Worm (Caenorhabditis elegans) whole organism, L3 larva: ENCODE results near the gene fbxa-208.
A peak's percentile ranks its signal among the peaks of the same experiment; 100 is the strongest.

Experiments used
- R02D3.7 ChIP-seq: fragments of 150-350 bp; optimal IDR thresholded peaks from 2 replicates; lab custom pipeline; 2014; ENCODE audit warnings: missing biosample characterization, missing genetic modification characterization
- ZK546.5 ChIP-seq: sonication (generic microtip); optimal IDR thresholded peaks from 2 replicates; lab custom pipeline; 2017; ENCODE audit warnings: missing biosample characterization, missing genetic modification characterization
- aly-2 ChIP-seq: fragments of 150-350 bp; optimal IDR thresholded peaks from 2 replicates; lab custom pipeline; 2014; ENCODE audit warnings: missing biosample characterization, missing genetic modification characterization
- ceh-28 ChIP-seq: fragments of 150-350 bp; optimal IDR thresholded peaks from 2 replicates; lab custom pipeline; 2014; ENCODE audit warnings: missing biosample characterization, missing genetic modification reagents, missing genetic modification characterization
- ceh-82 ChIP-seq: fragments of 150-350 bp; optimal IDR thresholded peaks from 2 replicates; lab custom pipeline; 2014; ENCODE audit warnings: missing biosample characterization, missing genetic modification characterization
- egl-27 ChIP-seq: sonication (generic microtip); optimal IDR thresholded peaks from 4 replicates; lab custom pipeline; 2017; ENCODE audit warnings: missing biosample characterization, missing genetic modification reagents, missing genetic modification characterization
- egl-5 ChIP-seq: fragments of 150-350 bp; optimal IDR thresholded peaks from 2 replicates; lab custom pipeline; 2017; ENCODE audit warnings: missing biosample characterization, missing genetic modification reagents, missing genetic modification characterization, inconsistent platforms
- elt-1 ChIP-seq: fragments of 150-350 bp; optimal IDR thresholded peaks from 2 replicates; lab custom pipeline; 2014; ENCODE audit warnings: missing biosample characterization, missing genetic modification characterization
- elt-2 ChIP-seq: sonication (generic microtip); optimal IDR thresholded peaks from 2 replicates; lab custom pipeline; 2016; ENCODE audit warnings: missing genetic modification reagents, mild to moderate bottlenecking, missing genetic modification characterization, missing compliant biosample characterization
- elt-3 ChIP-seq, 3 experiments: fragments of 150-350 bp in 1 of 3; sonication (generic microtip) in 2 of 3; optimal IDR thresholded peaks; 2 replicates in 2 of 3; 4 replicates in 1 of 3; lab custom pipeline; 2014 to 2017; ENCODE audit warnings: missing biosample characterization in 3 of 3, missing genetic modification characterization in 3 of 3
- eor-1 ChIP-seq, 2 experiments: fragments of 150-350 bp; optimal IDR thresholded peaks; 2 replicates each; lab custom pipeline; 2014 to 2018; ENCODE audit warnings: missing biosample characterization in 2 of 2, missing genetic modification characterization in 2 of 2
- fkh-10 ChIP-seq: sonication (generic microtip); optimal IDR thresholded peaks from 2 replicates; lab custom pipeline; 2017; ENCODE audit warnings: missing biosample characterization, missing genetic modification reagents, missing genetic modification characterization
- fkh-2 ChIP-seq: fragments of 150-350 bp; optimal IDR thresholded peaks from 2 replicates; lab custom pipeline; 2014; ENCODE audit warnings: missing biosample characterization, missing genetic modification reagents, missing genetic modification characterization
- fos-1 ChIP-seq: fragments of 150-350 bp; optimal IDR thresholded peaks from 2 replicates; lab custom pipeline; 2014; ENCODE audit warnings: missing biosample characterization, missing genetic modification characterization
- hmg-11 ChIP-seq: sonication (generic microtip); optimal IDR thresholded peaks from 2 replicates; lab custom pipeline; 2016; ENCODE audit warnings: missing genetic modification characterization, missing compliant biosample characterization
- jun-1 ChIP-seq: fragments of 150-350 bp; optimal IDR thresholded peaks from 2 replicates; lab custom pipeline; 2014; ENCODE audit warnings: missing biosample characterization, missing genetic modification reagents, missing genetic modification characterization
- lin-15B ChIP-seq: fragments of 150-350 bp; optimal IDR thresholded peaks from 2 replicates; lab custom pipeline; 2014; ENCODE audit warnings: missing biosample characterization, missing genetic modification characterization
- lsy-12 ChIP-seq: sonication (generic microtip); optimal IDR thresholded peaks from 2 replicates; lab custom pipeline; 2016; ENCODE audit warnings: mild to moderate bottlenecking, missing genetic modification characterization, missing compliant biosample characterization
- mdl-1 ChIP-seq: fragments of 150-350 bp; optimal IDR thresholded peaks from 2 replicates; lab custom pipeline; 2014; ENCODE audit warnings: missing biosample characterization, missing genetic modification characterization
- mml-1 ChIP-seq: fragments of 150-350 bp; sonication (generic microtip); optimal IDR thresholded peaks from 3 replicates; lab custom pipeline; 2014; ENCODE audit warnings: missing biosample characterization, missing genetic modification characterization
- nfya-1 ChIP-seq: sonication (generic microtip); optimal IDR thresholded peaks from 2 replicates; lab custom pipeline; 2017; ENCODE audit warnings: missing genetic modification characterization, mild to moderate bottlenecking, missing compliant biosample characterization, antibody characterized with exemption, moderate library complexity; ENCODE audit not compliant: insufficient read depth
- nhr-11 ChIP-seq: fragments of 150-350 bp; optimal IDR thresholded peaks from 2 replicates; lab custom pipeline; 2014; ENCODE audit warnings: missing biosample characterization, missing genetic modification characterization
- nhr-12 ChIP-seq: fragments of 150-350 bp; optimal IDR thresholded peaks from 2 replicates; lab custom pipeline; 2014; ENCODE audit warnings: missing biosample characterization, missing genetic modification characterization
- nhr-23 ChIP-seq: fragments of 150-350 bp; optimal IDR thresholded peaks from 2 replicates; lab custom pipeline; 2014; ENCODE audit warnings: missing biosample characterization, missing genetic modification reagents, missing genetic modification characterization
- nhr-237 ChIP-seq: fragments of 150-350 bp; optimal IDR thresholded peaks from 2 replicates; lab custom pipeline; 2014; ENCODE audit warnings: missing biosample characterization, missing genetic modification characterization
- nhr-25 ChIP-seq: sonication (generic microtip); optimal IDR thresholded peaks from 2 replicates; lab custom pipeline; 2017; ENCODE audit warnings: missing biosample characterization, missing genetic modification characterization
- nhr-67 ChIP-seq: fragments of 150-350 bp; optimal IDR thresholded peaks from 2 replicates; lab custom pipeline; 2014; ENCODE audit warnings: missing biosample characterization, missing genetic modification characterization
- nhr-76 ChIP-seq: fragments of 150-350 bp; sonication (generic microtip); optimal IDR thresholded peaks from 5 replicates; lab custom pipeline; 2014; ENCODE audit warnings: missing biosample characterization, missing genetic modification characterization
- nhr-77 ChIP-seq: fragments of 150-350 bp; optimal IDR thresholded peaks from 2 replicates; lab custom pipeline; 2014; ENCODE audit warnings: missing biosample characterization, missing genetic modification characterization
- pha-4 ChIP-seq: fragments of 150-350 bp; optimal IDR thresholded peaks from 2 replicates; lab custom pipeline; 2014; ENCODE audit warnings: missing biosample characterization, missing genetic modification reagents, missing genetic modification characterization
- pqm-1 ChIP-seq: fragments of 150-350 bp; optimal IDR thresholded peaks from 2 replicates; lab custom pipeline; 2017; ENCODE audit warnings: missing biosample characterization, missing genetic modification characterization, inconsistent platforms
- sea-2 ChIP-seq: fragments of 150-350 bp; sonication (generic microtip); optimal IDR thresholded peaks from 4 replicates; lab custom pipeline; 2014; ENCODE audit warnings: missing biosample characterization, missing genetic modification reagents, missing genetic modification characterization
- snpc-4 ChIP-seq: fragments of 150-350 bp; optimal IDR thresholded peaks from 2 replicates; lab custom pipeline; 2014; ENCODE audit warnings: missing biosample characterization, missing genetic modification characterization
- tbx-2 ChIP-seq: sonication (generic microtip); optimal IDR thresholded peaks from 2 replicates; lab custom pipeline; 2016; ENCODE audit warnings: mild to moderate bottlenecking, missing genetic modification characterization, missing compliant biosample characterization
- unc-62 ChIP-seq: fragments of 150-350 bp; sonication (generic microtip); optimal IDR thresholded peaks from 4 replicates; lab custom pipeline; 2014; ENCODE audit warnings: missing biosample characterization, missing genetic modification reagents, missing genetic modification characterization
- ztf-11 ChIP-seq: fragments of 150-350 bp; optimal IDR thresholded peaks from 2 replicates; lab custom pipeline; 2014; ENCODE audit warnings: missing biosample characterization, missing genetic modification characterization
- ztf-4 ChIP-seq: fragments of 150-350 bp; optimal IDR thresholded peaks from 2 replicates; lab custom pipeline; 2014; ENCODE audit warnings: missing biosample characterization, missing genetic modification characterization

The fbxa-208 gene

DNA sequence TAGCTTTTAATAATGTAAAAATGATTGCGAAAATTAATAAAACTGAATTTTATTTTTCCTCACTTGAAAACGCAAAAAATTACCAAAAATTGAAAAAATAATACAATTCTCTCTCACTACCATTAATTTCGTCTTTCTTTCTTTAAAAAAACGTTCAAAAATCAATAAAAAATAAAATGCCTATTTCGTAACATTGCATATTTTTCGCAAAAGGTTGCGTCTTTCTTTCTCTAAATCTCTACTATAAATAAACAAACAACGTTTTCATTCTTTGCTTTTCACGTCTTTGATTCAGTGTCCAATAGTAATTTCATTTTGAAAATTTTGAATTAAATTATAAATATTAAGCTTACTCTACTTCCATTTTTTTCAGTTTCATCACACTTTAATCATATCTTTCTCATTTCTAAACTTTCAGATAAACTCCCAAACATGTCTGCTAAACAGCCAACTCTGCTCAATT, 28.0 kb downstream of the fbxa-208 start, which contains the start of gene fbxa-37:
TSS of gene fbxa-37 (plus strand) at position 413 of the 463 bp plus-strand sequence.
- no peak for TF ChIP-seq mml-1 (tag; lab: Kevin White, UChicago)
- no peak for TF ChIP-seq R02D3.7 (tag; lab: Kevin White, UChicago)
- no peak for TF ChIP-seq fkh-2 (tag; lab: Kevin White, UChicago)
- TF ChIP-seq snpc-4 (tag; lab: Kevin White, UChicago), result no peak
- no peak for TF ChIP-seq lin-15B (tag; lab: Kevin White, UChicago)
- TF ChIP-seq unc-62 (GFP tag; lab: Kevin White, UChicago), result no peak
- no peak for TF ChIP-seq eor-1 (tag; optimal IDR thresholded peaks at IDR 0.05; lab: Kevin White, UChicago)
- TF ChIP-seq jun-1 (tag; lab: Kevin White, UChicago), result no peak
- TF ChIP-seq aly-2, result no peak
- TF ChIP-seq egl-5 (tag; lab: Kevin White, UChicago), result no peak
- TF ChIP-seq tbx-2 (tag; lab: Kevin White, UChicago), result no peak
- TF ChIP-seq pha-4 (tag; lab: Kevin White, UChicago), result peak; percentile 92
- no peak for TF ChIP-seq elt-1 (tag; lab: Kevin White, UChicago)
- TF ChIP-seq nfya-1, result peak; percentile 27
- peak; percentile 74 for TF ChIP-seq ceh-28
- no peak for TF ChIP-seq nhr-23
- no peak for TF ChIP-seq hmg-11 (tag; lab: Kevin White, UChicago)
- TF ChIP-seq pqm-1, result no peak
- no peak for TF ChIP-seq ZK546.5 (tag; lab: Kevin White, UChicago)
- no peak for TF ChIP-seq lsy-12 (tag; lab: Kevin White, UChicago)
- TF ChIP-seq, all 47 proteins: peak for 3

DNA sequence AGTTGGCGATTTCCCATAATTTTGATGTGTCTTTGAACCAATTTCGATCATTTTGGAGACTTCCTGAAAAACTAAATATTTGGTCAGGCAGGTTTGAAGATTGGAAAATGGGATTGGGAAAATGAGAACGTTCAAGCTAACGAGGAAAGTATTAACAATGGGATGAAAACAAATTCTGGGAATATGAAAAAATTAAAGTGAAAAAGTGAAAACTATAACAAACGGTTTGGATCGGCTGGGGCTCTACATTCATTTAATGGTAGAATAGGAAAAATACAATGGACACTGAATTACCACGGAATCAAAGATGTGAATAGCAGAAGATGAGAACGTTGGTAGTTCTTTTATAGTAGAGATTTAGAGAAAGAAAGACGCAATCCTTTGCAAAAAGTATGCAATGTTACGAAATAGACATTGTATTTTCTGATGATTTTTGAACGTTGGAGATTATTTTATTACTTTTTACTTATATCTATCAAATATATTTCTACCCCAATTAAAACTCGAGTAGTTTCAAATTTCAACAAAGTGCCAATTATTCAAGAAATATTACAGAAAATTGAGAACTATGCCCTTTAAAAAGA, 31.9 kb downstream of the fbxa-208 start, which contains the start of gene fbxa-50:
TSS of gene fbxa-50 (minus strand) at position 51 of the 584 bp plus-strand sequence.
- TF ChIP-seq nhr-11 (tag; lab: Kevin White, UChicago), result no peak
- TF ChIP-seq nhr-237 (tag; lab: Kevin White, UChicago), result no peak
- TF ChIP-seq snpc-4 (tag; lab: Kevin White, UChicago), result no peak
- no peak for TF ChIP-seq fkh-2 (tag; lab: Kevin White, UChicago)
- TF ChIP-seq ztf-4 (tag; lab: Kevin White, UChicago), result no peak
- TF ChIP-seq fos-1, result no peak
- no peak for TF ChIP-seq nhr-25
- TF ChIP-seq nhr-23, result no peak
- TF ChIP-seq nhr-77 (tag; lab: Kevin White, UChicago), result no peak
- TF ChIP-seq ceh-28, result no peak

DNA sequence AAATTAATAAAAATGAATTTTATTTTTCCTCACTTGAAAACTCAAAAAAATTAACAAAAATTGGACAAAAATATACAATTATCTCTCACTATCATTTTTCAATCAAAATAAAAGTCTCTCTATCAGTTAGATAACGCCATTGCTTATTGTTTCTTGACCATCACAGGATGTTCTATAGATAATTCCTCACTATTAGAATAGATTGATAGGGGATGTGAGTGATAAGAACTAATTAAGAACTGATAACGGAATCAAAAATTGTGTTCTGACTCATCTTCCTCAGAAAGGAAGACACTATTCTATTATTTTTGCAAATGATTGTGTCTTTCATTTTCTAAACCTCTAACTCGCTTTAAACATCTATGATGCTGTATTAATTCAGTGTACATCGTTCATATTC, 32.5 kb downstream of the fbxa-208 start:
- TF ChIP-seq pqm-1, result peak; percentile 87
- no peak for TF ChIP-seq unc-62 (GFP tag; lab: Kevin White, UChicago)
- TF ChIP-seq nfya-1, result no peak
- peak; percentile 31 for TF ChIP-seq jun-1 (tag; lab: Kevin White, UChicago)
- no peak for TF ChIP-seq fkh-10 (GFP tag; lab: Kevin White, UChicago)
- TF ChIP-seq elt-3 (tag; optimal IDR thresholded peaks at IDR 0.05; lab: Kevin White, UChicago), result peak in 1 of 3 experiments; percentile 51
- TF ChIP-seq elt-2 (tag; lab: Kevin White, UChicago), result peak; percentile 75

DNA sequence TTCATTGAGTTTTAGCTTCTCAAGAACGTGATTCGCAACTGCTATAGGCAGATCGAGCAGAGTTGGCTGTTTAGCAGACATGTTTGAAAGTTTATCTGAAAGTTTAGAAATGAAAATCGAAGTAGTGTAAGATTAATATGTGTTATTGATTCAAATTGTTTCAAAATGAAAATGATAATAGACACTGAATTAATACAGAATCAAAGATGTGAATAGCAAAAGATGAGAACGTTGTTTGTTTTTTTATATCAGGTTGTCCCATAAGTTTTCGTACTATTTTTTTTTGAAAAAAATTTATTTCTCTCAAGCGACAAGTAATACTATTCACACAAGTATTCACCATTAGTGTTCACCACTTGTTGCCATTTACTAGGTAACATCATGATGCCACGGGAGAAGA, 36.5 kb downstream of the fbxa-208 start, which contains the start of gene fbxa-36:
TSS of gene fbxa-36 (minus strand) at position 101 of the 400 bp plus-strand sequence.
- TF ChIP-seq hmg-11 (tag; lab: Kevin White, UChicago), result no peak
- no peak for TF ChIP-seq nhr-11 (tag; lab: Kevin White, UChicago)
- no peak for TF ChIP-seq nhr-76 (tag; lab: Kevin White, UChicago)
- TF ChIP-seq elt-2 (tag; lab: Kevin White, UChicago), result no peak
- TF ChIP-seq ceh-82, result no peak
- TF ChIP-seq jun-1 (tag; lab: Kevin White, UChicago), result no peak
- no peak for TF ChIP-seq mml-1 (tag; lab: Kevin White, UChicago)
- no peak for TF ChIP-seq nhr-67
- TF ChIP-seq mdl-1 (tag; lab: Kevin White, UChicago), result no peak
- TF ChIP-seq nhr-12 (tag; lab: Kevin White, UChicago), result no peak
- no peak for TF ChIP-seq egl-27 (tag; lab: Kevin White, UChicago)
- TF ChIP-seq elt-1 (tag; lab: Kevin White, UChicago), result no peak
- no peak for TF ChIP-seq nhr-77 (tag; lab: Kevin White, UChicago)
- TF ChIP-seq ztf-11 (tag; lab: Kevin White, UChicago), result no peak
- no peak for TF ChIP-seq sea-2 (GFP tag; lab: Kevin White, UChicago)
